Worm (Caenorhabditis elegans) whole organism, mixed stage, embryonic: ENCODE measurements around the gene asp-15.
A peak's percentile ranks its signal among the peaks of the same experiment; 100 is the strongest.

Experiments used
- M03D4.4 ChIP-seq: sonication (generic microtip); optimal IDR thresholded peaks from 2 replicates; lab custom pipeline; 2017; ENCODE audit warnings: mild to moderate bottlenecking, missing genetic modification characterization, missing compliant biosample characterization
- bed-3 ChIP-seq: fragments of 200-800 bp; sonication (Bioruptor generic); optimal IDR thresholded peaks from 3 replicates; lab custom pipeline; 2018; ENCODE audit warnings: mild to moderate bottlenecking, missing genetic modification characterization, moderate library complexity, missing compliant biosample characterization
- blmp-1 ChIP-seq: fragments of 150-350 bp; optimal IDR thresholded peaks from 2 replicates; lab custom pipeline; 2014; ENCODE audit warnings: missing biosample characterization, missing genetic modification characterization
- ceh-39 ChIP-seq: fragments of 150-350 bp; optimal IDR thresholded peaks from 2 replicates; lab custom pipeline; 2014; ENCODE audit warnings: missing biosample characterization, missing genetic modification characterization
- ceh-43 ChIP-seq: fragments of 200-800 bp; sonication (Bioruptor generic); optimal IDR thresholded peaks from 2 replicates; lab custom pipeline; 2018; ENCODE audit warnings: mild to moderate bottlenecking, missing genetic modification characterization, moderate library complexity, missing compliant biosample characterization
- ceh-83 ChIP-seq: fragments of 200-800 bp; sonication (Bioruptor generic); optimal IDR thresholded peaks from 2 replicates; lab custom pipeline; 2018; ENCODE audit warnings: mild to moderate bottlenecking, missing genetic modification characterization, missing compliant biosample characterization
- ces-1 ChIP-seq: fragments of 150-350 bp; optimal IDR thresholded peaks from 2 replicates; lab custom pipeline; 2014; ENCODE audit warnings: missing biosample characterization, missing genetic modification reagents, missing genetic modification characterization
- cnd-1 ChIP-seq: fragments of 200-800 bp; sonication (Bioruptor generic); optimal IDR thresholded peaks from 2 replicates; lab custom pipeline; 2018; ENCODE audit warnings: mild to moderate bottlenecking, missing genetic modification characterization, missing compliant biosample characterization
- drap-1 ChIP-seq: fragments of 200-800 bp; sonication (Bioruptor generic); optimal IDR thresholded peaks from 3 replicates; lab custom pipeline; 2018; ENCODE audit warnings: mild to moderate bottlenecking, missing genetic modification characterization, missing compliant biosample characterization
- elt-1 ChIP-seq: sonication (generic microtip); optimal IDR thresholded peaks from 2 replicates; lab custom pipeline; 2017; ENCODE audit warnings: missing genetic modification characterization, mild to moderate bottlenecking, missing compliant biosample characterization, antibody characterized with exemption, moderate library complexity, borderline replicate concordance; ENCODE audit not compliant: insufficient read depth
- elt-3 ChIP-seq: fragments of 150-350 bp; optimal IDR thresholded peaks from 2 replicates; lab custom pipeline; 2014; ENCODE audit warnings: missing biosample characterization, missing genetic modification characterization
- flh-1 ChIP-seq: fragments of 200-800 bp; sonication (Bioruptor generic); optimal IDR thresholded peaks from 2 replicates; lab custom pipeline; 2018; ENCODE audit warnings: mild to moderate bottlenecking, missing genetic modification characterization, moderate library complexity, missing compliant biosample characterization
- ham-2 ChIP-seq: fragments of 200-800 bp; sonication (Bioruptor generic); optimal IDR thresholded peaks from 2 replicates; lab custom pipeline; 2018; ENCODE audit warnings: mild to moderate bottlenecking, missing genetic modification characterization, missing compliant biosample characterization
- hlh-1 ChIP-seq: fragments of 150-350 bp; optimal IDR thresholded peaks from 2 replicates; lab custom pipeline; 2014; ENCODE audit warnings: missing biosample characterization, missing genetic modification reagents, missing genetic modification characterization
- lin-13 ChIP-seq: fragments of 150-350 bp; optimal IDR thresholded peaks from 2 replicates; lab custom pipeline; 2014; ENCODE audit warnings: missing biosample characterization, missing genetic modification characterization
- lin-32 ChIP-seq: fragments of 200-800 bp; sonication (Bioruptor generic); optimal IDR thresholded peaks from 2 replicates; lab custom pipeline; 2018; ENCODE audit warnings: mild to moderate bottlenecking, missing genetic modification characterization, missing compliant biosample characterization
- lsy-2 ChIP-seq: fragments of 150-350 bp; optimal IDR thresholded peaks from 2 replicates; lab custom pipeline; 2014; ENCODE audit warnings: missing biosample characterization, missing genetic modification characterization
- mab-5 ChIP-seq: fragments of 150-350 bp; optimal IDR thresholded peaks from 2 replicates; lab custom pipeline; 2014; ENCODE audit warnings: missing biosample characterization, missing genetic modification characterization
- mls-2 ChIP-seq: sonication (generic microtip); optimal IDR thresholded peaks from 2 replicates; lab custom pipeline; 2016; ENCODE audit warnings: mild to moderate bottlenecking, missing genetic modification characterization, moderate library complexity, missing compliant biosample characterization
- nhr-12 ChIP-seq: fragments of 150-350 bp; optimal IDR thresholded peaks from 2 replicates; lab custom pipeline; 2014; ENCODE audit warnings: missing biosample characterization, missing genetic modification characterization
- nhr-2 ChIP-seq: fragments of 150-350 bp; optimal IDR thresholded peaks from 2 replicates; lab custom pipeline; 2014; ENCODE audit warnings: missing biosample characterization, missing genetic modification characterization
- nhr-237 ChIP-seq: fragments of 150-350 bp; optimal IDR thresholded peaks from 2 replicates; lab custom pipeline; 2014; ENCODE audit warnings: missing biosample characterization, missing genetic modification characterization
- pha-4 ChIP-seq: fragments of 150-350 bp; optimal IDR thresholded peaks from 2 replicates; lab custom pipeline; 2018; ENCODE audit warnings: missing biosample characterization, missing genetic modification reagents, missing genetic modification characterization
- sem-2 ChIP-seq: fragments of 200-800 bp; sonication (Bioruptor generic); optimal IDR thresholded peaks from 2 replicates; lab custom pipeline; 2018; ENCODE audit warnings: mild to moderate bottlenecking, missing genetic modification characterization, missing compliant biosample characterization
- snpc-4 ChIP-seq: fragments of 150-350 bp; optimal IDR thresholded peaks from 2 replicates; lab custom pipeline; 2014; ENCODE audit warnings: missing biosample characterization, missing genetic modification characterization
- sptf-1 ChIP-seq: sonication (generic microtip); optimal IDR thresholded peaks from 2 replicates; lab custom pipeline; 2017; ENCODE audit warnings: mild to moderate bottlenecking, missing genetic modification characterization, moderate library complexity, missing compliant biosample characterization
- tbx-8 ChIP-seq: fragments of 200-800 bp; sonication (Bioruptor generic); optimal IDR thresholded peaks from 2 replicates; lab custom pipeline; 2018; ENCODE audit warnings: mild to moderate bottlenecking, missing genetic modification characterization, moderate library complexity, missing compliant biosample characterization
- unc-120 ChIP-seq: sonication (generic microtip); optimal IDR thresholded peaks from 2 replicates; lab custom pipeline; 2017; ENCODE audit warnings: missing genetic modification characterization, missing compliant biosample characterization; ENCODE audit not compliant: poor library complexity, severe bottlenecking
- unc-39 ChIP-seq: fragments of 150-350 bp; optimal IDR thresholded peaks from 2 replicates; lab custom pipeline; 2014; ENCODE audit warnings: missing biosample characterization, missing genetic modification characterization
- unc-62 ChIP-seq: fragments of 150-350 bp; optimal IDR thresholded peaks from 2 replicates; lab custom pipeline; 2014; ENCODE audit warnings: missing biosample characterization, missing genetic modification reagents, missing genetic modification characterization
- zip-8 ChIP-seq: fragments of 150-350 bp; optimal IDR thresholded peaks from 2 replicates; lab custom pipeline; 2014; ENCODE audit warnings: missing biosample characterization, missing genetic modification characterization
- ztf-11 ChIP-seq: fragments of 150-350 bp; optimal IDR thresholded peaks from 2 replicates; lab custom pipeline; 2014; ENCODE audit warnings: missing biosample characterization, missing genetic modification characterization

Gene asp-15

ce11 chrV:19053281-19053680 lies 8.6 kb upstream of the asp-15 start:
- no peak for TF ChIP-seq nhr-12 (tag; lab: Kevin White, UChicago)
- no peak for TF ChIP-seq ces-1 (GFP tag; lab: Kevin White, UChicago)
- no peak for TF ChIP-seq mab-5 (tag; lab: Kevin White, UChicago)
- no peak for TF ChIP-seq unc-62 (GFP tag; lab: Kevin White, UChicago)
- TF ChIP-seq pha-4 (tag; lab: Kevin White, UChicago), result no peak
- no peak for TF ChIP-seq ceh-43 (GFP tag; lab: Kevin White, UChicago)
- TF ChIP-seq ceh-83, result no peak
- no peak for TF ChIP-seq sem-2 (GFP tag; lab: Kevin White, UChicago)
- TF ChIP-seq ham-2 (GFP tag; lab: Kevin White, UChicago), result no peak
- TF ChIP-seq flh-1 (GFP tag; lab: Kevin White, UChicago), result no peak
- TF ChIP-seq unc-120, result no peak
- TF ChIP-seq, all 35 proteins: peak for 0

- TF ChIP-seq pha-4 (tag; lab: Kevin White, UChicago) (no peak), hlh-1 (tag; lab: Kevin White, UChicago) (no peak), flh-1 (GFP tag; lab: Kevin White, UChicago) (no peak), lin-32 (no peak), lsy-2 (tag; lab: Kevin White, UChicago) (no peak), mab-5 (tag; lab: Kevin White, UChicago) (no peak), mls-2 (tag; lab: Kevin White, UChicago) (no peak), ceh-83 (no peak), unc-120 (no peak), ces-1 (GFP tag; lab: Kevin White, UChicago) (no peak), ham-2 (GFP tag; lab: Kevin White, UChicago) (no peak), blmp-1 (tag; lab: Kevin White, UChicago) (no peak), snpc-4 (no peak)
- TF ChIP-seq, all 35 proteins: peak for 0
Observed at ce11 chrV:19051425-19051824, 6.8 kb upstream of the asp-15 start.

- TF ChIP-seq ztf-11 (tag; lab: Kevin White, UChicago), result no peak
- TF ChIP-seq nhr-2 (tag; lab: Kevin White, UChicago), result no peak
- TF ChIP-seq lin-13 (tag; lab: Kevin White, UChicago), result no peak
- TF ChIP-seq ces-1 (GFP tag; lab: Kevin White, UChicago), result no peak
- no peak for TF ChIP-seq elt-1 (tag; lab: Kevin White, UChicago)
- TF ChIP-seq unc-39 (tag; lab: Kevin White, UChicago), result no peak
- no peak for TF ChIP-seq elt-3 (tag; lab: Kevin White, UChicago)
- TF ChIP-seq unc-120, result no peak
- no peak for TF ChIP-seq cnd-1
- TF ChIP-seq nhr-12 (tag; lab: Kevin White, UChicago), result no peak
- TF ChIP-seq M03D4.4, result no peak
- TF ChIP-seq ham-2 (GFP tag; lab: Kevin White, UChicago), result no peak
- TF ChIP-seq tbx-8 (GFP tag; lab: Kevin White, UChicago), result no peak
- TF ChIP-seq sem-2 (GFP tag; lab: Kevin White, UChicago), result no peak
- no peak for TF ChIP-seq nhr-237
- no peak for TF ChIP-seq lin-32
- no peak for TF ChIP-seq lsy-2 (tag; lab: Kevin White, UChicago)
- TF ChIP-seq mab-5 (tag; lab: Kevin White, UChicago), result no peak
Observed at ce11 chrV:19050888-19051287, 6.2 kb upstream of the asp-15 start.

- peak; percentile 26 for TF ChIP-seq drap-1 (GFP tag; lab: Kevin White, UChicago)
- TF ChIP-seq lsy-2 (tag; lab: Kevin White, UChicago), result no peak
Observed at ce11 chrV:19050438-19050837, 5.8 kb upstream of the asp-15 start, which contains the start of gene asp-1. asp-1 (minus strand) TSS chrV:19050752.

- no peak for TF ChIP-seq unc-39 (tag; lab: Kevin White, UChicago)
- no peak for TF ChIP-seq zip-8 (tag; lab: Kevin White, UChicago)
- no peak for TF ChIP-seq ztf-11 (tag; lab: Kevin White, UChicago)
- TF ChIP-seq ceh-39 (tag; lab: Kevin White, UChicago), result no peak
- no peak for TF ChIP-seq bed-3 (GFP tag; lab: Kevin White, UChicago)
- TF ChIP-seq unc-120, result no peak
- no peak for TF ChIP-seq sptf-1 (tag; lab: Kevin White, UChicago)
- no peak for TF ChIP-seq flh-1 (GFP tag; lab: Kevin White, UChicago)
- TF ChIP-seq M03D4.4, result no peak
- no peak for TF ChIP-seq snpc-4
- no peak for TF ChIP-seq tbx-8 (GFP tag; lab: Kevin White, UChicago)
- TF ChIP-seq ceh-43 (GFP tag; lab: Kevin White, UChicago), result no peak
- no peak for TF ChIP-seq unc-62 (GFP tag; lab: Kevin White, UChicago)
- TF ChIP-seq lin-32, result no peak
- TF ChIP-seq mab-5 (tag; lab: Kevin White, UChicago), result no peak
- TF ChIP-seq pha-4 (tag; lab: Kevin White, UChicago), result no peak
- no peak for TF ChIP-seq elt-1 (tag; lab: Kevin White, UChicago)
Observed at ce11 chrV:19049140-19050092, 4.8 kb upstream of the asp-15 start.
